Worm (Caenorhabditis elegans) whole organism, mixed stage, embryonic: Measurements from ENCODE around the gene pno-1.

Source experiments
- pha-4 ChIP-seq: fragments of 150-350 bp; optimal IDR thresholded peaks from 2 replicates; lab custom pipeline; 2018; ENCODE audit warnings: missing biosample characterization, missing genetic modification reagents, missing genetic modification characterization
- unc-39 ChIP-seq: fragments of 150-350 bp; optimal IDR thresholded peaks from 2 replicates; lab custom pipeline; 2014; ENCODE audit warnings: missing biosample characterization, missing genetic modification characterization
- ztf-11 ChIP-seq: fragments of 150-350 bp; optimal IDR thresholded peaks from 2 replicates; lab custom pipeline; 2014; ENCODE audit warnings: missing biosample characterization, missing genetic modification characterization

- TF ChIP-seq unc-39 (no peak), ztf-11 (tag; lab: Kevin White, UChicago) (no peak), pha-4 (tag; lab: Kevin White, UChicago) (no peak)
Observed at ce11 chrII:9706207-9706606, 36.5 kb downstream of the pno-1 start, which contains the start of gene Y53C12A.3.
